Worm (Caenorhabditis elegans): ENCODE results near the gene T16G12.3.

T16G12.3 gene

DNA sequence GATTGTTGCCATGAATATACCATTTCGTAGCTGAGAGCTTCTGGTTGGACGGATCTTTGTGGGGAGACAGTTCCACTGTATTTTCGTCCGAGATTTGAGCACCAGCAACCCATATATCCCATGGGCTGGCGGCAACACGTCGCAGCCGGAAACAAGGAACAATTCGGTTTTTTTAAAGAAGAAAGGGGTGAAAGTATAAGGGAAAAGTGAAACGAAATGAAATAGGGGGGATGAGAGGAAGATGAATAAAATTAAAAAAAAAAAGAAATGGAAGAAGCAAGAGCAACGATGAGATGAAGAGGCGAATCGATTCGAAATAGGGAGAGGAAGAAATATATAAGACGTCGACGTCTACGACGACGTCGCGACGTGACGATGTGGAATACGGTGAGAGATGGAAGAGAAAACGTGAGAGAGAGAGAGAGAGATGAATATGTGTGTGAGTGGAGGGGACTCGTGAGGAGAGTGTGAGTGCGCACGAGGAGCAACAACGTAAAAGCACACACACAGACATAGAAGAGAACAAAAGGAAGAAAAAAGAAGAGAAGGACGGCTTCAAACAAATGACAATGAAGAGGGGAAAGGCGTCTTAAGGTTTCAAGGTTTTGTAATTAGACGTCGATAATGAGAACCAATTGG lies 33.9 kb upstream of the T16G12.3 start, which contains the start of gene rgs-1 (continued):
- peak; percentile 45 to 53 for TF ChIP-seq lsy-2 (tag; optimal IDR thresholded peaks at IDR 0.05)
- peak; percentile 32 for TF ChIP-seq aha-1 (tag)
- no peak for TF ChIP-seq ceh-62 (tag; optimal IDR thresholded peaks at IDR 0.05)
- no peak for TF ChIP-seq mes-2 (tag; optimal IDR thresholded peaks at IDR 0.05; ENCODE audit: poor library complexity, severe bottlenecking)
- TF ChIP-seq fos-1 (tag; optimal IDR thresholded peaks at IDR 0.05), result no peak
- TF ChIP-seq nhr-102 (tag; optimal IDR thresholded peaks at IDR 0.05), result no peak
- TF ChIP-seq egl-27 (tag; optimal IDR thresholded peaks at IDR 0.05), result no peak
- TF ChIP-seq sdz-12 (GFP tag; optimal IDR thresholded peaks at IDR 0.05), result no peak
- no peak for TF ChIP-seq ztf-11 (tag; optimal IDR thresholded peaks at IDR 0.05)
- no peak for TF ChIP-seq madf-9 (GFP tag; conservative IDR thresholded peaks at IDR 0.05)
- no peak for TF ChIP-seq tag-97 (GFP tag; IDR thresholded peaks at IDR 0.05)
- no peak for TF ChIP-seq lin-39 (tag; optimal IDR thresholded peaks at IDR 0.05)
- no peak for TF ChIP-seq nhr-25 (tag; optimal IDR thresholded peaks at IDR 0.05; ENCODE audit: borderline replicate concordance, insufficient read depth)
- TF ChIP-seq hif-1 (tag; optimal IDR thresholded peaks at IDR 0.05), result no peak
- TF ChIP-seq nhr-11 (tag; optimal IDR thresholded peaks at IDR 0.05), result no peak
- no peak for TF ChIP-seq T26A8.4 (GFP tag; IDR thresholded peaks at IDR 0.05)
- no peak; the same call in 1 of the 2 replicates for TF ChIP-seq ctbp-1 (GFP tag; IDR thresholded peaks at IDR 0.05)
- no peak for TF ChIP-seq nhr-111 (GFP tag; optimal IDR thresholded peaks at IDR 0.05)
- no peak for TF ChIP-seq dmd-9 (GFP tag; IDR thresholded peaks at IDR 0.05)
- no peak for TF ChIP-seq R02D3.7 (tag; optimal IDR thresholded peaks at IDR 0.05)
- TF ChIP-seq lin-38 (GFP tag; IDR thresholded peaks at IDR 0.05), result no peak
- peak in 1 of 2 experiments; percentile 95 for TF ChIP-seq unc-62 (GFP tag; optimal IDR thresholded peaks at IDR 0.05 in 1 of 2)
- TF ChIP-seq unc-62 (tag; optimal IDR thresholded peaks at IDR 0.05), result no peak
- TF ChIP-seq lin-1 (GFP tag; IDR thresholded peaks at IDR 0.05), result no peak
- TF ChIP-seq F37D6.2 (tag; optimal IDR thresholded peaks at IDR 0.05), result no peak
- TF ChIP-seq nhr-6 (tag; optimal IDR thresholded peaks at IDR 0.05), result no peak
- TF ChIP-seq dpl-1 (GFP tag; optimal IDR thresholded peaks at IDR 0.05), result no peak
- no peak for TF ChIP-seq dmd-8 (GFP tag; IDR thresholded peaks at IDR 0.05)
- TF ChIP-seq cey-2 (tag; optimal IDR thresholded peaks at IDR 0.05; ENCODE audit: borderline replicate concordance, insufficient read depth), result no peak
- TF ChIP-seq saeg-2 (GFP tag; IDR thresholded peaks at IDR 0.05), result no peak
- no peak for TF ChIP-seq lin-15B (tag; optimal IDR thresholded peaks at IDR 0.05)
- TF ChIP-seq Y75B8A.6 (GFP tag; IDR thresholded peaks at IDR 0.05), result no peak
- no peak for TF ChIP-seq mep-1 (tag; optimal IDR thresholded peaks at IDR 0.05)

DNA sequence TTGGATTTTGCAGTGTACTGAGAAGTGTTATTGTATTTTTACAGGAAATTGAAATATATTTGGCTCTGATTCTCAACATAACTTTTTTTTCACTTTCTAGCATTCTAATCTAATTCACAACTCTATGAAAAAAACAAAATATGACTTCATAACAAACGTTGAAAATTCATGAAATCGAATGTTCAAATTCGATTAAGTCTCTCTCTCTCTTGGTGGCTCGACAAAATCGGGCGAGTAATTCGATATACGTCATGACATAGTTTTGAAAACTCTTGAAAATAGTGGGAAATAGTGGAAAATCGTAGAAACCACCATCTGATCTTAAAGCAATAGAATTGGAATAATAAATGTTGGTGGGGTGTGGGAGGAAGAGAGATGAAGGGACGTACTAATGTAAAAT lies 32.4 kb upstream of the T16G12.3 start:
- TF ChIP-seq mes-2 (tag; optimal IDR thresholded peaks at IDR 0.05; ENCODE audit: poor library complexity, severe bottlenecking) (no peak), ztf-7 (tag; optimal IDR thresholded peaks at IDR 0.05) (no peak)

DNA sequence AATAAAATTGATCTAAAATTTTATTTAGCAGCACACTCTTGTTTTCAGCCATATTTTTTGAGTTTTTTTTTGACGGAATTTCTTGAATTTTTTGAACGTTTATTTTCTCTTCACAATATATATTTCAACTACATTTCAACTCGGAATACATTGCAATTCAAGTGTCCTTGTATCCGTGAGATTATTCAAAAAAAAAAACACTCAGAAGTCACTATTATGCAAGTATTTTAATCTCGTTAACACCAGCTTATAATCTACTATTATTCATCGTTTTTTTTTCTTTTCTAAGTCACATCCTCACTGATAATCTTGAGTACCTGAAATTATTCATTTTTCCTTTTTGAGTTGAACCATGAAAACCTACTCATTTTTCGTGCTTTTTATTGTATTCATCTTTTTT lies 27.0 kb upstream of the T16G12.3 start, which contains the start of gene ins-21:
TSS of gene ins-21 (plus strand) at position 301 of the 400 bp plus-strand sequence.
- TF ChIP-seq lin-39 (tag; optimal IDR thresholded peaks at IDR 0.05), result no peak
- no peak for TF ChIP-seq zip-11 (GFP tag; IDR thresholded peaks at IDR 0.05)
- no peak for TF ChIP-seq unc-39 (tag; optimal IDR thresholded peaks at IDR 0.05)
- no peak for TF ChIP-seq skn-1 (tag; optimal IDR thresholded peaks at IDR 0.05)
- TF ChIP-seq snpc-1.2 (GFP tag; IDR thresholded peaks at IDR 0.05), result no peak
- TF ChIP-seq snpc-4 (tag; optimal IDR thresholded peaks at IDR 0.05), result no peak
- TF ChIP-seq daf-8 (GFP tag; IDR thresholded peaks at IDR 0.05), result no peak
- no peak for TF ChIP-seq duxl-1 (tag; optimal IDR thresholded peaks at IDR 0.05; ENCODE audit: poor library complexity)
- no peak for TF ChIP-seq lin-29 (GFP tag; IDR thresholded peaks at IDR 0.05)
- no peak for TF ChIP-seq daf-16 (GFP tag; optimal IDR thresholded peaks at IDR 0.05)
- TF ChIP-seq daf-16 (tag; optimal IDR thresholded peaks at IDR 0.05), result no peak
- no peak for TF ChIP-seq ceh-20 (GFP tag; IDR thresholded peaks at IDR 0.05)
- TF ChIP-seq lin-15B (tag; optimal IDR thresholded peaks at IDR 0.05), result no peak
- TF ChIP-seq dmd-8 (GFP tag; IDR thresholded peaks at IDR 0.05), result no peak
- TF ChIP-seq ctbp-1 (GFP tag; IDR thresholded peaks at IDR 0.05), result no peak
- no peak for TF ChIP-seq ZK546.5 (tag; optimal IDR thresholded peaks at IDR 0.05)

All from whole organism, L4 larva.